Fruit fly (Drosophila melanogaster) whole organism, embryonic: ENCODE data around the gene Kyat.

ENCODE experiments used
- CG11696 ChIP-seq: fragments of 200-800 bp; sonication (Bioruptor generic); IDR thresholded peaks from 2 replicates; pipeline ENCODE4 v1.3.6; 2022; ENCODE audit warnings: missing biosample characterization, missing genetic modification characterization
- CG12391 ChIP-seq: fragments of 200-800 bp; sonication (Bioruptor generic); optimal IDR thresholded peaks from 3 replicates; lab custom pipeline; 2018; ENCODE audit warnings: missing biosample characterization, mild to moderate bottlenecking, missing genetic modification characterization, moderate library complexity
- CG13287 ChIP-seq: fragments of 200-800 bp; sonication (Bioruptor generic); IDR thresholded peaks from 2 replicates; pipeline ENCODE4 v1.3.6; 2022; ENCODE audit warnings: missing biosample characterization, missing genetic modification characterization; ENCODE audit not compliant: partially characterized antibody
- CG14441 ChIP-seq: fragments of 200-800 bp; sonication (Bioruptor generic); IDR thresholded peaks from 2 replicates; pipeline ENCODE4 v1.3.6; 2022; ENCODE audit warnings: missing biosample characterization, missing genetic modification characterization
- CG15011 ChIP-seq: fragments of 200-800 bp; sonication (Bioruptor generic); optimal IDR thresholded peaks from 3 replicates; lab custom pipeline; 2018; ENCODE audit warnings: missing biosample characterization, mild to moderate bottlenecking, missing genetic modification characterization
- CG1529 ChIP-seq: fragments of 200-800 bp; sonication (Bioruptor generic); optimal IDR thresholded peaks from 3 replicates; lab custom pipeline; 2018; ENCODE audit warnings: missing biosample characterization, missing genetic modification characterization
- CG1602 ChIP-seq: fragments of 200-800 bp; sonication (Bioruptor generic); optimal IDR thresholded peaks from 3 replicates; lab custom pipeline; 2016; ENCODE audit warnings: missing biosample characterization, missing genetic modification characterization
- CG17359 ChIP-seq: fragments of 200-800 bp; sonication (Bioruptor generic); optimal IDR thresholded peaks from 3 replicates; lab custom pipeline; 2018; ENCODE audit warnings: missing biosample characterization, mild to moderate bottlenecking, missing genetic modification characterization, moderate library complexity
- CG17829 ChIP-seq: fragments of 200-800 bp; optimal IDR thresholded peaks from 2 replicates; lab custom pipeline; 2019; ENCODE audit warnings: missing biosample characterization, mild to moderate bottlenecking, missing genetic modification characterization, moderate library complexity
- CG18476 ChIP-seq: fragments of 200-800 bp; sonication (Bioruptor generic); optimal IDR thresholded peaks from 2 replicates; lab custom pipeline; 2016; ENCODE audit warnings: missing biosample characterization, mild to moderate bottlenecking, missing genetic modification characterization
- CG2875 ChIP-seq: fragments of 200-800 bp; sonication (Bioruptor generic); optimal IDR thresholded peaks from 2 replicates; lab custom pipeline; 2017; ENCODE audit warnings: missing biosample characterization, mild to moderate bottlenecking, missing genetic modification characterization, missing genetic modification reagents
- CG32767 ChIP-seq: fragments of 200-800 bp; sonication (Bioruptor generic); IDR thresholded peaks from 2 replicates; pipeline ENCODE4 v1.3.6; 2022; ENCODE audit warnings: missing biosample characterization, missing genetic modification characterization
- CG34376 ChIP-seq: fragments of 200-800 bp; sonication (Bioruptor generic); optimal IDR thresholded peaks from 2 replicates; lab custom pipeline; 2018; ENCODE audit warnings: missing biosample characterization, mild to moderate bottlenecking, missing genetic modification characterization
- CG4617 ChIP-seq: fragments of 200-800 bp; sonication (Bioruptor generic); optimal IDR thresholded peaks from 3 replicates; lab custom pipeline; 2016; ENCODE audit warnings: missing biosample characterization, missing genetic modification characterization, borderline replicate concordance
- CG5245 ChIP-seq: fragments of 200-800 bp; sonication (Bioruptor generic); optimal IDR thresholded peaks from 3 replicates; lab custom pipeline; 2016; ENCODE audit warnings: missing biosample characterization, missing genetic modification characterization
- CG6813 ChIP-seq: fragments of 200-800 bp; sonication (Bioruptor generic); optimal IDR thresholded peaks from 2 replicates; lab custom pipeline; 2017; ENCODE audit warnings: missing biosample characterization, missing genetic modification characterization, mild to moderate bottlenecking, moderate library complexity, missing genetic modification reagents
- CG7271 ChIP-seq: fragments of 200-800 bp; sonication (Bioruptor generic); optimal IDR thresholded peaks from 2 replicates; lab custom pipeline; 2018; ENCODE audit warnings: missing biosample characterization, mild to moderate bottlenecking, missing genetic modification characterization, moderate library complexity
- CG9437 ChIP-seq: fragments of 200-800 bp; sonication (Bioruptor generic); optimal IDR thresholded peaks from 2 replicates; lab custom pipeline; 2018; ENCODE audit warnings: missing biosample characterization, mild to moderate bottlenecking, missing genetic modification characterization
- D19A ChIP-seq: fragments of 200-800 bp; optimal IDR thresholded peaks from 3 replicates; lab custom pipeline; 2019; ENCODE audit warnings: missing biosample characterization, mild to moderate bottlenecking, missing genetic modification characterization, moderate library complexity
- Dip2 ChIP-seq: fragments of 200-800 bp; sonication (Bioruptor generic); IDR thresholded peaks from 2 replicates; pipeline ENCODE4 v1.3.6; 2022; ENCODE audit warnings: missing biosample characterization, missing genetic modification characterization
- E2f1 ChIP-seq: fragments of 200-800 bp; sonication (Bioruptor generic); IDR thresholded peaks from 2 replicates; pipeline ENCODE4 v1.3.6; 2022; ENCODE audit warnings: missing biosample characterization, missing genetic modification characterization
- Fer2 ChIP-seq: fragments of 200-800 bp; sonication (Bioruptor generic); optimal IDR thresholded peaks from 2 replicates; lab custom pipeline; 2018; ENCODE audit warnings: missing biosample characterization, mild to moderate bottlenecking, missing genetic modification characterization, moderate library complexity
- Gsc ChIP-seq: fragments of 200-800 bp; sonication (Bioruptor generic); IDR thresholded peaks from 2 replicates; pipeline ENCODE4 v1.3.6; 2022; ENCODE audit warnings: missing biosample characterization, missing genetic modification characterization
- Hr39 ChIP-seq: fragments of >200 bp; optimal IDR thresholded peaks from 2 replicates; lab custom pipeline; 2017
- Hr78 ChIP-seq, 2 experiments: fragments of 200-800 bp in 1 of 2; fragments of >200 bp in 1 of 2; sonication (Bioruptor generic) in 1 of 2; optimal IDR thresholded peaks; 2 replicates each; lab custom pipeline; 2017 to 2019; ENCODE audit warnings: missing biosample characterization in 2 of 2, missing genetic modification characterization in 2 of 2, mild to moderate bottlenecking in 1 of 2, moderate library complexity in 1 of 2
- Kr ChIP-seq: fragments of 200-800 bp; sonication (Bioruptor generic); optimal IDR thresholded peaks from 2 replicates; lab custom pipeline; 2017; ENCODE audit warnings: missing biosample characterization, mild to moderate bottlenecking, missing genetic modification characterization
- Max ChIP-seq: fragments of 200-800 bp; sonication (Bioruptor generic); optimal IDR thresholded peaks from 2 replicates; lab custom pipeline; 2016; ENCODE audit warnings: missing biosample characterization, mild to moderate bottlenecking, missing genetic modification characterization
- Med ChIP-seq: fragments of 200-800 bp; sonication (Bioruptor generic); peaks from one replicate; lab custom pipeline; 2016; ENCODE audit warnings: missing biosample characterization, missing genetic modification characterization, mild to moderate bottlenecking, inconsistent platforms, moderate library complexity
- NC2β ChIP-seq: fragments of 200-800 bp; sonication (Bioruptor generic); optimal IDR thresholded peaks from 2 replicates; lab custom pipeline; 2016; ENCODE audit warnings: missing biosample characterization, missing genetic modification characterization
- Nf-YC ChIP-seq: fragments of 200-800 bp; optimal IDR thresholded peaks from 3 replicates; lab custom pipeline; 2019; ENCODE audit warnings: missing biosample characterization, mild to moderate bottlenecking, missing genetic modification characterization, moderate library complexity
- Pdp1 ChIP-seq, 2 experiments: fragments of 200-800 bp; sonication (Bioruptor generic); optimal IDR thresholded peaks; 3 replicates each; lab custom pipeline; 2016; ENCODE audit warnings: missing biosample characterization in 2 of 2, missing genetic modification characterization in 2 of 2, mild to moderate bottlenecking in 1 of 2, moderate library complexity in 1 of 2
- TFAM ChIP-seq: fragments of 200-800 bp; sonication (Bioruptor generic); optimal IDR thresholded peaks from 2 replicates; lab custom pipeline; 2017; ENCODE audit warnings: missing biosample characterization, missing genetic modification characterization, inconsistent platforms
- YL-1 ChIP-seq: fragments of 200-800 bp; sonication (Bioruptor generic); optimal IDR thresholded peaks from 3 replicates; lab custom pipeline; 2017; ENCODE audit warnings: missing biosample characterization, mild to moderate bottlenecking, missing genetic modification characterization
- bsh ChIP-seq, 2 experiments: fragments of 200-800 bp; sonication (Bioruptor generic); optimal IDR thresholded peaks; 2 replicates each; lab custom pipeline; 2017 to 2018; ENCODE audit warnings: mild to moderate bottlenecking in 2 of 2, missing biosample characterization in 2 of 2, missing genetic modification characterization in 2 of 2, moderate library complexity in 1 of 2
- cg ChIP-seq: fragments of 200-800 bp; sonication (Bioruptor generic); optimal IDR thresholded peaks from 3 replicates; lab custom pipeline; 2019; ENCODE audit warnings: missing biosample characterization, mild to moderate bottlenecking, missing genetic modification characterization, moderate library complexity
- chif ChIP-seq, 2 experiments: fragments of 200-800 bp; sonication (Bioruptor generic); optimal IDR thresholded peaks; 3 replicates each; lab custom pipeline; 2016; ENCODE audit warnings: missing biosample characterization in 2 of 2, missing genetic modification characterization in 2 of 2
- chn ChIP-seq: fragments of 200-800 bp; sonication (Bioruptor generic); optimal IDR thresholded peaks from 2 replicates; lab custom pipeline; 2016; ENCODE audit warnings: missing biosample characterization, missing genetic modification characterization
- danr ChIP-seq: fragments of 200-800 bp; sonication (Bioruptor generic); IDR thresholded peaks from 2 replicates; pipeline ENCODE4 v1.3.6; 2022; ENCODE audit warnings: missing biosample characterization, missing genetic modification characterization
- gcm2 ChIP-seq: fragments of 200-800 bp; sonication (Bioruptor generic); optimal IDR thresholded peaks from 2 replicates; lab custom pipeline; 2016; ENCODE audit warnings: missing biosample characterization, missing genetic modification characterization
- gro ChIP-seq: fragments of 200-800 bp; sonication (Bioruptor generic); optimal IDR thresholded peaks from 2 replicates; lab custom pipeline; 2016; ENCODE audit warnings: missing biosample characterization, missing genetic modification characterization
- kni ChIP-seq: fragments of 200-800 bp; sonication (Bioruptor generic); optimal IDR thresholded peaks from 3 replicates; lab custom pipeline; 2017; ENCODE audit warnings: mild to moderate bottlenecking, missing biosample characterization, missing genetic modification reagents, missing genetic modification characterization
- knrl ChIP-seq: fragments of 200-800 bp; sonication (Bioruptor generic); IDR thresholded peaks from 3 replicates; pipeline ENCODE4 v1.3.6; 2022; ENCODE audit warnings: missing biosample characterization, missing genetic modification characterization; ENCODE audit not compliant: partially characterized antibody
- mam ChIP-seq: fragments of 200-800 bp; sonication (Bioruptor generic); optimal IDR thresholded peaks from 3 replicates; lab custom pipeline; 2016; ENCODE audit warnings: missing biosample characterization, missing genetic modification characterization
- pho ChIP-seq: fragments of 200-800 bp; sonication (Bioruptor generic); optimal IDR thresholded peaks from 2 replicates; lab custom pipeline; 2016; ENCODE audit warnings: missing biosample characterization, missing genetic modification characterization
- shn ChIP-seq: fragments of 200-800 bp; sonication (Bioruptor generic); optimal IDR thresholded peaks from 3 replicates; lab custom pipeline; 2016; ENCODE audit warnings: missing biosample characterization, missing genetic modification characterization
- sqz ChIP-seq: fragments of 200-800 bp; sonication (Bioruptor generic); optimal IDR thresholded peaks from 3 replicates; lab custom pipeline; 2018; ENCODE audit warnings: missing biosample characterization, mild to moderate bottlenecking, missing genetic modification characterization
- tin ChIP-seq: fragments of 200-800 bp; sonication (Bioruptor generic); optimal IDR thresholded peaks from 3 replicates; lab custom pipeline; 2016; ENCODE audit warnings: missing biosample characterization, missing genetic modification characterization
- trem ChIP-seq: fragments of 200-800 bp; optimal IDR thresholded peaks from 3 replicates; lab custom pipeline; 2019; ENCODE audit warnings: missing biosample characterization, mild to moderate bottlenecking, missing genetic modification characterization, moderate library complexity
- tup ChIP-seq: fragments of 200-800 bp; sonication (Bioruptor generic); optimal IDR thresholded peaks from 2 replicates; lab custom pipeline; 2016; ENCODE audit warnings: missing biosample characterization, mild to moderate bottlenecking, missing genetic modification characterization, moderate library complexity

Kyat gene

DNA sequence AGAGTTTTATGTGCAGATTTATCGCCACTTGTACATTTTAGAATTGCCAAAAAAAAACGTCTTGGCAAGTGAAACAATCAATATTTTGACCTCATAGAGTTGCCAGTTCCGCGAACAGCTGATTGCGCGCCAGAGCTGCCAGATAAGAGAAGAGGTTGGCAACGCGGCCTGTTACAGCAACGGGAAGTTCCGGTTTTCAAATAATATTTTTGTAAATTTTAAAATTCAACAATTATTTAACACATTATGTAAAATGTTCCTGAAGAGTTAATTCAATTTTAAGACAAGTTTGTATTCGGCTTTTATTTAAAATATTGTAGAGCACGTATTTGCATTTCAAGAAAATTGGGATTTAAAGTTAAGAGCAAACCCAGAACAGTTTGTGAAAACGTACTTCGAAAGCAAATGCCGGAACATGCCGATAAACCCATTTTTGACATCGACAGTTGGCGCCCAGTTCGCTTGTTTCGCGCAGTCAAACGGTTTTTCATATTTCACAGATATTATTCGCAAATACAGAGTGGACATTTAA lies 35.5 kb downstream of the Kyat start, which contains the start of the genes prd1 and HisCl1 (continued):
- TF ChIP-seq kni (GFP tag; lab: Kevin White, UChicago) (peak; percentile 49), sqz (GFP tag; lab: Kevin White, UChicago) (peak; percentile 81), CG2875 (GFP tag; lab: Kevin White, UChicago) (peak; percentile 58), shn (GFP tag; lab: Kevin White, UChicago) (peak; percentile 68), Dip2 (GFP tag; lab: Robert Waterston, UW) (no peak), danr (GFP tag; lab: Robert Waterston, UW) (no peak; the same call in 1 of the 2 replicates), knrl (GFP tag; lab: Robert Waterston, UW) (0 out of 3 replicates have a peak, but pooled peaks have one; percentile 26), CG7271 (tag; lab: Kevin White, UChicago) (peak; percentile 78), tup (GFP tag; lab: Kevin White, UChicago) (peak; percentile 6), CG9437 (GFP tag; lab: Kevin White, UChicago) (peak; percentile 68), CG15011 (GFP tag; lab: Kevin White, UChicago) (peak; percentile 59), bsh (GFP tag; optimal IDR thresholded peaks at IDR 0.05; lab: Kevin White, UChicago) (no peak), Med (peak; percentile 93), tin (GFP tag; lab: Kevin White, UChicago) (peak; percentile 40), Pdp1 (GFP tag; optimal IDR thresholded peaks at IDR 0.05; lab: Kevin White, UChicago) (peak; percentile 72 to 94), CG17359 (tag; lab: Kevin White, UChicago) (peak; percentile 44), Kr (GFP tag; lab: Kevin White, UChicago) (no peak), CG4617 (GFP tag; lab: Kevin White, UChicago) (peak; percentile 58), CG14441 (GFP tag; lab: Robert Waterston, UW) (peak; percentile 69), Nf-YC (no peak), chn (GFP tag; lab: Kevin White, UChicago) (peak; percentile 24), Hr78 (GFP tag; optimal IDR thresholded peaks at IDR 0.05; lab: Kevin White, UChicago) (peak in 1 of 2 experiments; percentile 100), pho (peak; percentile 60), D19A (tag; lab: Kevin White, UChicago) (no peak), mam (GFP tag; lab: Kevin White, UChicago) (peak; percentile 73), CG5245 (peak; percentile 9), cg (no peak), Hr39 (lab: Kevin White, UChicago) (no peak), gcm2 (GFP tag; lab: Kevin White, UChicago) (peak; percentile 33), E2f1 (peak; percentile 55), CG32767 (GFP tag; lab: Robert Waterston, UW) (peak; percentile 39; the same call in 1 of the 2 replicates), CG34376 (GFP tag; lab: Kevin White, UChicago) (peak; percentile 77), CG6813 (peak; percentile 52), CG12391 (peak; percentile 76), CG1602 (GFP tag; lab: Kevin White, UChicago) (peak; percentile 61), CG18476 (GFP tag; lab: Kevin White, UChicago) (peak; percentile 50), NC2β (GFP tag; lab: Kevin White, UChicago) (peak; percentile 49), TFAM (no peak), chif (GFP tag; optimal IDR thresholded peaks at IDR 0.05; lab: Kevin White, UChicago) (peak; percentile 46 to 64), Gsc (GFP tag; lab: Robert Waterston, UW) (no peak), CG13287 (GFP tag; lab: Robert Waterston, UW) (peak; percentile 38; the same call in 1 of the 2 replicates), YL-1 (GFP tag; lab: Kevin White, UChicago) (peak; percentile 84), CG17829 (tag; lab: Kevin White, UChicago) (peak; percentile 57), trem (tag; lab: Kevin White, UChicago) (peak; percentile 56), Fer2 (peak; percentile 73), CG1529 (peak; percentile 44), gro (peak; percentile 68), Max (GFP tag; lab: Kevin White, UChicago) (peak; percentile 64), CG11696 (GFP tag; lab: Robert Waterston, UW) (peak; percentile 52)
